Fruit fly (Drosophila melanogaster) whole organism, embryonic: ENCODE results near the gene Smvt.

Source experiments
- Abd-B ChIP-seq: fragments of 200-800 bp; sonication (Bioruptor generic); optimal IDR thresholded peaks from 2 replicates; lab custom pipeline; 2018; ENCODE audit warnings: missing biosample characterization, mild to moderate bottlenecking, missing genetic modification characterization, moderate library complexity
- CG10267 ChIP-seq: fragments of 200-800 bp; sonication (Bioruptor generic); optimal IDR thresholded peaks from 2 replicates; lab custom pipeline; 2018; ENCODE audit warnings: missing biosample characterization, mild to moderate bottlenecking, missing genetic modification characterization, moderate library complexity
- CG11085 ChIP-seq: fragments of 200-800 bp; sonication (Bioruptor generic); IDR thresholded peaks from 2 replicates; pipeline ENCODE4 v1.3.6; 2022; ENCODE audit warnings: missing biosample characterization, missing genetic modification characterization
- CG14710 ChIP-seq: fragments of 200-800 bp; sonication (Bioruptor generic); optimal IDR thresholded peaks from 3 replicates; lab custom pipeline; 2019; ENCODE audit warnings: missing biosample characterization, mild to moderate bottlenecking, missing genetic modification characterization, moderate library complexity
- CG14965 ChIP-seq: fragments of 200-800 bp; sonication (Bioruptor generic); optimal IDR thresholded peaks from 2 replicates; lab custom pipeline; 2016; ENCODE audit warnings: missing biosample characterization, missing genetic modification characterization, borderline replicate concordance
- CG1792 ChIP-seq: fragments of 200-800 bp; sonication (Bioruptor generic); optimal IDR thresholded peaks from 2 replicates; lab custom pipeline; 2016; ENCODE audit warnings: missing biosample characterization, missing genetic modification characterization
- CG18764 ChIP-seq: fragments of 200-800 bp; sonication (Bioruptor generic); optimal IDR thresholded peaks from 3 replicates; lab custom pipeline; 2016; ENCODE audit warnings: missing biosample characterization, missing genetic modification characterization
- CG2889 ChIP-seq: fragments of 200-800 bp; sonication (Bioruptor generic); IDR thresholded peaks from 3 replicates; pipeline ENCODE4 v1.3.6; 2022; ENCODE audit warnings: missing biosample characterization, missing genetic modification characterization
- CG30403 ChIP-seq: fragments of 200-800 bp; sonication (Bioruptor generic); optimal IDR thresholded peaks from 3 replicates; lab custom pipeline; 2016; ENCODE audit warnings: missing biosample characterization, missing genetic modification characterization
- CG31388 ChIP-seq: fragments of 200-800 bp; sonication (Bioruptor generic); optimal IDR thresholded peaks from 2 replicates; lab custom pipeline; 2016; ENCODE audit warnings: missing biosample characterization, missing genetic modification characterization
- CG42726 ChIP-seq: fragments of 200-800 bp; sonication (Bioruptor generic); IDR thresholded peaks from 2 replicates; pipeline ENCODE4 v1.3.6; 2022; ENCODE audit warnings: missing biosample characterization, missing genetic modification characterization; ENCODE audit not compliant: partially characterized antibody
- CG7372 ChIP-seq: fragments of 200-800 bp; sonication (Bioruptor generic); IDR thresholded peaks from 2 replicates; pipeline ENCODE4 v1.3.6; 2022; ENCODE audit warnings: missing biosample characterization, missing genetic modification characterization
- CG8388 ChIP-seq: fragments of 200-800 bp; sonication (Bioruptor generic); optimal IDR thresholded peaks from 2 replicates; lab custom pipeline; 2019; ENCODE audit warnings: missing biosample characterization, mild to moderate bottlenecking, missing genetic modification characterization, moderate library complexity
- CG9609 ChIP-seq: fragments of 200-800 bp; sonication (Bioruptor generic); optimal IDR thresholded peaks from 3 replicates; lab custom pipeline; 2016; ENCODE audit warnings: missing biosample characterization, missing genetic modification characterization
- Elba2 ChIP-seq: fragments of 200-800 bp; sonication (Bioruptor generic); optimal IDR thresholded peaks from 3 replicates; lab custom pipeline; 2016; ENCODE audit warnings: missing biosample characterization, missing genetic modification characterization
- GATAe ChIP-seq: fragments of 200-800 bp; sonication (Bioruptor generic); conservative IDR thresholded peaks from 2 replicates; pipeline ENCODE4 v1.3.6; 2022; ENCODE audit warnings: missing biosample characterization, missing genetic modification characterization
- Gug ChIP-seq: fragments of 200-800 bp; sonication (Bioruptor generic); IDR thresholded peaks from 4 replicates; pipeline ENCODE4 v1.3.6; 2022; ENCODE audit warnings: missing biosample characterization, missing genetic modification characterization
- HLH4C ChIP-seq: fragments of 200-800 bp; sonication (Bioruptor generic); IDR thresholded peaks from 3 replicates; pipeline ENCODE4 v1.3.6; 2022; ENCODE audit warnings: missing biosample characterization, missing genetic modification characterization; ENCODE audit not compliant: partially characterized antibody
- NC2β ChIP-seq: fragments of 200-800 bp; sonication (Bioruptor generic); optimal IDR thresholded peaks from 2 replicates; lab custom pipeline; 2016; ENCODE audit warnings: missing biosample characterization, missing genetic modification characterization
- Poxn ChIP-seq: fragments of 200-800 bp; sonication (Bioruptor generic); IDR thresholded peaks from 2 replicates; pipeline ENCODE4 v1.3.6; 2022; ENCODE audit warnings: missing biosample characterization, missing genetic modification characterization
- Ravus ChIP-seq: fragments of 200-800 bp; sonication (Bioruptor generic); IDR thresholded peaks from 2 replicates; pipeline ENCODE4 v1.3.6; 2022; ENCODE audit warnings: missing biosample characterization, missing genetic modification characterization
- Rx ChIP-seq: fragments of 200-800 bp; sonication (Bioruptor generic); IDR thresholded peaks from 2 replicates; pipeline ENCODE4 v1.3.6; 2022; ENCODE audit warnings: missing biosample characterization, missing genetic modification characterization
- Sry-β ChIP-seq: fragments of 200-800 bp; sonication (Bioruptor generic); optimal IDR thresholded peaks from 2 replicates; lab custom pipeline; 2018; ENCODE audit warnings: missing biosample characterization, mild to moderate bottlenecking, missing genetic modification characterization, moderate library complexity
- Ssrp ChIP-seq: fragments of 200-800 bp; sonication (Bioruptor generic); optimal IDR thresholded peaks from 2 replicates; lab custom pipeline; 2018; ENCODE audit warnings: missing biosample characterization, mild to moderate bottlenecking, missing genetic modification characterization, moderate library complexity
- Trl ChIP-seq, 3 experiments: fragments of >200 bp in 2 of 3; fragments of 200-800 bp in 1 of 3; sonication (Bioruptor generic) in 1 of 3; optimal IDR thresholded peaks; 2 replicates in 1 of 3; 3 replicates in 2 of 3; lab custom pipeline; 2016 to 2017; ENCODE audit warnings: missing biosample characterization in 1 of 3, missing genetic modification characterization in 1 of 3
- Xbp1 ChIP-seq: fragments of 200-800 bp; sonication (Bioruptor generic); optimal IDR thresholded peaks from 3 replicates; lab custom pipeline; 2016; ENCODE audit warnings: missing biosample characterization, mild to moderate bottlenecking, missing genetic modification characterization
- abd-A ChIP-seq: fragments of 200-800 bp; sonication (Bioruptor generic); optimal IDR thresholded peaks from 3 replicates; lab custom pipeline; 2019; ENCODE audit warnings: missing biosample characterization, mild to moderate bottlenecking, missing genetic modification characterization, moderate library complexity
- bowl ChIP-seq: fragments of 200-800 bp; sonication (Bioruptor generic); IDR thresholded peaks from 2 replicates; pipeline ENCODE4 v1.3.6; 2022; ENCODE audit warnings: missing biosample characterization, missing genetic modification characterization
- cwo ChIP-seq: fragments of 200-800 bp; sonication (Bioruptor generic); optimal IDR thresholded peaks from 3 replicates; lab custom pipeline; 2017; ENCODE audit warnings: missing biosample characterization, missing genetic modification characterization, mild to moderate bottlenecking, moderate library complexity, missing genetic modification reagents
- emc ChIP-seq: fragments of 200-800 bp; sonication (Bioruptor generic); optimal IDR thresholded peaks from 2 replicates; lab custom pipeline; 2016; ENCODE audit warnings: missing biosample characterization, missing genetic modification characterization
- fru ChIP-seq: fragments of >200 bp; optimal IDR thresholded peaks from 2 replicates; lab custom pipeline; 2017
- grau ChIP-seq: fragments of 200-800 bp; optimal IDR thresholded peaks from 3 replicates; lab custom pipeline; 2019; ENCODE audit warnings: missing biosample characterization, mild to moderate bottlenecking, missing genetic modification characterization, moderate library complexity
- gt ChIP-seq: fragments of 200-800 bp; sonication (Bioruptor generic); IDR thresholded peaks from 2 replicates; pipeline ENCODE4 v1.3.6; 2022; ENCODE audit warnings: missing biosample characterization, missing genetic modification characterization
- h ChIP-seq: fragments of >200 bp; optimal IDR thresholded peaks from 2 replicates; lab custom pipeline; 2017
- her ChIP-seq: fragments of 200-800 bp; sonication (Bioruptor generic); optimal IDR thresholded peaks from 2 replicates; lab custom pipeline; 2016; ENCODE audit warnings: missing biosample characterization, missing genetic modification characterization
- insv ChIP-seq, 2 experiments: fragments of 200-800 bp; sonication (Bioruptor generic); optimal IDR thresholded peaks; 3 replicates each; lab custom pipeline; 2016 to 2018; ENCODE audit warnings: missing biosample characterization in 2 of 2, missing genetic modification characterization in 2 of 2
- kni ChIP-seq: fragments of 200-800 bp; sonication (Bioruptor generic); optimal IDR thresholded peaks from 3 replicates; lab custom pipeline; 2017; ENCODE audit warnings: mild to moderate bottlenecking, missing biosample characterization, missing genetic modification reagents, missing genetic modification characterization
- lmd ChIP-seq: fragments of 200-800 bp; sonication (Bioruptor generic); IDR thresholded peaks from 2 replicates; pipeline ENCODE4 v1.3.6; 2022; ENCODE audit warnings: missing biosample characterization, missing genetic modification characterization
- maf-S ChIP-seq: fragments of 200-800 bp; sonication (Bioruptor generic); optimal IDR thresholded peaks from 2 replicates; lab custom pipeline; 2016; ENCODE audit warnings: missing biosample characterization, missing genetic modification characterization
- otp ChIP-seq: fragments of 200-800 bp; sonication (Bioruptor generic); IDR thresholded peaks from 3 replicates; pipeline ENCODE4, ENCODE4 v1.3.6; 2022; ENCODE audit warnings: missing biosample characterization, missing genetic modification characterization
- pho ChIP-seq: fragments of 200-800 bp; sonication (Bioruptor generic); optimal IDR thresholded peaks from 2 replicates; lab custom pipeline; 2016; ENCODE audit warnings: missing biosample characterization, missing genetic modification characterization
- ranshi ChIP-seq: fragments of 200-800 bp; sonication (Bioruptor generic); IDR thresholded peaks from 2 replicates; pipeline ENCODE4 v1.3.6; 2022; ENCODE audit warnings: missing biosample characterization, missing genetic modification characterization
- shn ChIP-seq: fragments of 200-800 bp; sonication (Bioruptor generic); optimal IDR thresholded peaks from 3 replicates; lab custom pipeline; 2016; ENCODE audit warnings: missing biosample characterization, missing genetic modification characterization
- sisA ChIP-seq: fragments of 200-800 bp; sonication (Bioruptor generic); IDR thresholded peaks from 2 replicates; pipeline ENCODE4 v1.3.6; 2022; ENCODE audit warnings: missing biosample characterization, missing genetic modification characterization
- so ChIP-seq: fragments of 200-800 bp; sonication (Bioruptor generic); IDR thresholded peaks from 3 replicates; pipeline ENCODE4 v1.3.6; 2022; ENCODE audit warnings: missing biosample characterization, missing genetic modification characterization
- tin ChIP-seq: fragments of 200-800 bp; sonication (Bioruptor generic); optimal IDR thresholded peaks from 3 replicates; lab custom pipeline; 2016; ENCODE audit warnings: missing biosample characterization, missing genetic modification characterization
- tll ChIP-seq, 2 experiments: fragments of 200-800 bp in 1 of 2; fragments of >200 bp in 1 of 2; sonication (Bioruptor generic) in 1 of 2; optimal IDR thresholded peaks; 2 replicates each; lab custom pipeline; 2017 to 2019; ENCODE audit warnings: missing biosample characterization in 2 of 2, missing genetic modification characterization in 2 of 2, mild to moderate bottlenecking in 1 of 2, moderate library complexity in 1 of 2
- twi ChIP-seq: fragments of 200-800 bp; optimal IDR thresholded peaks from 2 replicates; lab custom pipeline; 2019; ENCODE audit warnings: missing biosample characterization, mild to moderate bottlenecking, missing genetic modification characterization, moderate library complexity
- tx ChIP-seq: fragments of 200-800 bp; sonication (Bioruptor generic); optimal IDR thresholded peaks from 2 replicates; lab custom pipeline; 2016; ENCODE audit warnings: missing biosample characterization, missing genetic modification characterization

Smvt gene

DNA sequence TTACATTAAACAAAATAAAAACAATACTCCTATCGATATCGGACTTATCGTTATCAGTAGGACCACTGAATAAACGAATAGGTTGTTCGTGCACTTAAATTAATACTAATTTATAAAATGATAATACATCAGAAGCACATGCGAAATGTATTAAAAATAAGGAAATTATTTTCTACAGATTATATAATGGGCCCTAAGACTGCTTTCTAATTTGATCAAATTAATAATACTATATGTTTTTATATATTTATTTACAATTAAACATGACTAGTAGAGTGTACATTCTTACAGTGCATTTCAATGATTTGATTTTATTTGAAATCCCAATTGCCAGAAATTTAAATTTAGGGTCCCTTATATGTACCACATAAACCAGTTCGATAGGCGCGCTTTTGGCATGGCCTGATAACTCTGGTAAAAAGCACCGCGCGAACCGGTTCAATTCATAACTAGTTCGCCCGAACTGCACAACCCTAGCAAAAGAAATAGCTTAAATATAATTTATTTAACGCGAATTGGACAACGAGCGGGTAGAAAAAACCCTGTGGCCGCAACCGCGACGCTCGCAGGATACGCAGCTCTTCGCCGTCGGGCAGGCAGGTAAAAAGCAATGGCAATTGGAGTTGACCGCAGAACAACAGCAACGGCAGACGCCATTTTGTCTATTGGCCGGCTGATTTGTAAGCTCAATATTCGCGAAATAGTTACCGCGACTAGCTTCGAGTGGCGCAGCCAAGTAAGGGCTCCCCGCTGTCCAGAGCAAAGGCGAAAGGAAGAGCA lies 15.4 kb upstream of the Smvt start, which contains the start of the genes CG2126 and faf (continued):
- no peak for TF ChIP-seq CG14965 (GFP tag; lab: Kevin White, UChicago)
- TF ChIP-seq so (GFP tag; lab: Robert Waterston, UW) = peak; percentile 37; the same call in 1 of the 3 replicates
- no peak for TF ChIP-seq Trl (optimal IDR thresholded peaks at IDR 0.05; lab: Kevin White, UChicago)
- peak; percentile 49 for TF ChIP-seq Trl (GFP tag; optimal IDR thresholded peaks at IDR 0.05; lab: Kevin White, UChicago)
- TF ChIP-seq CG9609 (GFP tag; lab: Kevin White, UChicago) = peak; percentile 45
- TF ChIP-seq CG31388 (GFP tag; lab: Kevin White, UChicago) = peak; percentile 48
- TF ChIP-seq kni (GFP tag; lab: Kevin White, UChicago) = peak; percentile 56
- TF ChIP-seq her (GFP tag; lab: Kevin White, UChicago) = peak; percentile 38
- peak; percentile 62; the same call in 2 of the 3 replicates for TF ChIP-seq HLH4C (GFP tag; lab: Robert Waterston, UW)
- peak; percentile 65 for TF ChIP-seq pho
- TF ChIP-seq Sry-β (GFP tag; lab: Kevin White, UChicago) = no peak
- peak; percentile 80 for TF ChIP-seq Ssrp (tag; lab: Kevin White, UChicago)
- TF ChIP-seq maf-S = peak; percentile 27
- no peak for TF ChIP-seq h (lab: Kevin White, UChicago)
- TF ChIP-seq CG11085 (GFP tag; lab: Robert Waterston, UW) = peak; percentile 60; the same call in 1 of the 2 replicates
- TF ChIP-seq otp (GFP tag; lab: Robert Waterston, UW) = 0 out of 3 replicates have a peak, but pooled peaks have one; percentile 44
- TF ChIP-seq cwo (GFP tag; lab: Kevin White, UChicago) = peak; percentile 52
- TF ChIP-seq tx (GFP tag; lab: Kevin White, UChicago) = peak; percentile 16
- peak; percentile 31; the same call in 1 of the 2 replicates for TF ChIP-seq gt
- TF ChIP-seq Gug (GFP tag; lab: Robert Waterston, UW) = peak; percentile 75
- TF ChIP-seq shn = no peak
- TF ChIP-seq CG42726 (GFP tag; lab: Robert Waterston, UW) = 0 out of 2 replicates have a peak, but pooled peaks have one; percentile 7
- peak; percentile 58 for TF ChIP-seq twi (tag; lab: Kevin White, UChicago)
- peak; percentile 5; the same call in 1 of the 2 replicates for TF ChIP-seq Ravus (GFP tag; lab: Robert Waterston, UW)
- TF ChIP-seq CG8388 (GFP tag; lab: Kevin White, UChicago) = peak; percentile 77
- TF ChIP-seq tin (GFP tag; lab: Kevin White, UChicago) = peak; percentile 82
- peak; percentile 86 for TF ChIP-seq CG14710 (tag; lab: Kevin White, UChicago)
- peak; percentile 64 for TF ChIP-seq sisA (GFP tag; lab: Robert Waterston, UW)
- peak; percentile 56; the same call in 2 of the 3 replicates for TF ChIP-seq CG2889 (GFP tag; lab: Robert Waterston, UW)
- TF ChIP-seq Xbp1 (GFP tag; lab: Kevin White, UChicago) = peak; percentile 85
- peak; percentile 57; the same call in 1 of the 2 replicates for TF ChIP-seq CG7372 (GFP tag; lab: Robert Waterston, UW)
- peak; percentile 81 for TF ChIP-seq Abd-B (GFP tag; lab: Kevin White, UChicago)
- TF ChIP-seq grau = peak; percentile 79
- peak; percentile 84 for TF ChIP-seq CG30403 (GFP tag; lab: Kevin White, UChicago)
- TF ChIP-seq Poxn = peak; percentile 47
- 0 out of 2 replicates have a peak, but pooled peaks have one; percentile 16 for TF ChIP-seq GATAe
- TF ChIP-seq bowl (GFP tag; lab: Robert Waterston, UW) = 0 out of 2 replicates have a peak, but pooled peaks have one; percentile 32
- peak; percentile 80 for TF ChIP-seq lmd (GFP tag; lab: Robert Waterston, UW)
- peak; percentile 59 for TF ChIP-seq Rx (GFP tag; lab: Robert Waterston, UW)
- peak; percentile 49 for TF ChIP-seq NC2β (GFP tag; lab: Kevin White, UChicago)
- TF ChIP-seq emc (GFP tag; lab: Kevin White, UChicago) = peak; percentile 26
- peak; percentile 73 for TF ChIP-seq CG18764 (GFP tag; lab: Kevin White, UChicago)
- TF ChIP-seq insv (GFP tag; optimal IDR thresholded peaks at IDR 0.05; lab: Kevin White, UChicago) = peak in 1 of 2 experiments; percentile 42
- TF ChIP-seq fru (lab: Kevin White, UChicago) = no peak
- TF ChIP-seq CG10267 = peak; percentile 80
- no peak for TF ChIP-seq abd-A (tag; lab: Kevin White, UChicago)
- TF ChIP-seq CG1792 (GFP tag; lab: Kevin White, UChicago) = no peak
- peak; percentile 65 for TF ChIP-seq Elba2
- no peak for TF ChIP-seq tll (GFP tag; optimal IDR thresholded peaks at IDR 0.05; lab: Kevin White, UChicago)
- TF ChIP-seq ranshi (GFP tag; lab: Robert Waterston, UW) = peak; percentile 73
